Worm (Caenorhabditis elegans): Measurements from ENCODE around the gene hgap-2.

The hgap-2 gene

DNA sequence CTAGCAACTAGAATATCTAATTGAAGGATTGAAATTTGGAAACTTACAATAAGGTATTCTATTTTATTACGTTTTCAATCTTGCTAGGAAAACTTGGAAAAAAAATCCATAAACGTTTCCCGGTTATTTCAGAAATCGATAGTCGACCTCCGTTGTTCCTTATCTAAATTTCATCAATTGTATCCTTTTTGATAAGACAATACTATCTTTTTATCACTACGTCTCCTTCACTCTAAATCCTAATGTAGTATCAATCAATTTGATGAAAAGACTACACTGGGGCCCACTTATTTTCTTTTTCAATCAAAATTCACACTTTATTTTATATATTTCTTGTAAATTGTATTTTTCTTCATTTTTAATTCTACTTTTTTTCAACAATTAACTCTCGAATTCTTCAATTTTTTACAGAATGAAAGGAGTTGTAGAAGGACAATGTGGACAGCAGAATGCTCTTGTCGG is 19.7 kb upstream of the hgap-2 start, which contains the start of gene prx-5:
prx-5 (plus strand) TSS at position 412 of the 462 bp plus-strand sequence.
- no peak for TF ChIP-seq dao-5 (tag; optimal IDR thresholded peaks at IDR 0.05)
- no peak for TF ChIP-seq him-1 (tag; optimal IDR thresholded peaks at IDR 0.05)
- no peak for TF ChIP-seq W03F9.2 (tag; optimal IDR thresholded peaks at IDR 0.05)

DNA sequence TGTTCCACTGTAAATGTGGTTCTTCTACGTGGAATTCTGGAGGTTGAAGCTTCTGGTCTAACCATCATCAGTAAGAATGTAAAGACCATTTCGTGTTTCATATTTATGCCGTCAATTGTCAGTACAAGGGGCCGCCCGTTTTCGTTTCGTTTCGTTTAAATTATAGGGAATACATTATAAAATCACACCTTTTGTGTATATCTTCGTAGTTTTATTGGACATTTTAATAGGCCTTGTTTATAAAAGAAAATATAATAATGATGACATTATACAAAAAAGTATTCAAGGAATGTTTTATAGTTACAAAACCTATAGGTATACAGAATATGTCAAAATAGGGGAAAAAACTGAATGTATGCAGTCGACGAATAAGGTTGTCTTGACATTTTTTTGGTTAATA is 19.0 kb upstream of the hgap-2 start, which contains the start of gene ceh-7:
ceh-7 (minus strand) TSS at position 101 of the 400 bp plus-strand sequence.
- TF ChIP-seq him-1 (tag; optimal IDR thresholded peaks at IDR 0.05) (no peak), W03F9.2 (tag; optimal IDR thresholded peaks at IDR 0.05) (no peak), dao-5 (tag; optimal IDR thresholded peaks at IDR 0.05) (no peak)

DNA sequence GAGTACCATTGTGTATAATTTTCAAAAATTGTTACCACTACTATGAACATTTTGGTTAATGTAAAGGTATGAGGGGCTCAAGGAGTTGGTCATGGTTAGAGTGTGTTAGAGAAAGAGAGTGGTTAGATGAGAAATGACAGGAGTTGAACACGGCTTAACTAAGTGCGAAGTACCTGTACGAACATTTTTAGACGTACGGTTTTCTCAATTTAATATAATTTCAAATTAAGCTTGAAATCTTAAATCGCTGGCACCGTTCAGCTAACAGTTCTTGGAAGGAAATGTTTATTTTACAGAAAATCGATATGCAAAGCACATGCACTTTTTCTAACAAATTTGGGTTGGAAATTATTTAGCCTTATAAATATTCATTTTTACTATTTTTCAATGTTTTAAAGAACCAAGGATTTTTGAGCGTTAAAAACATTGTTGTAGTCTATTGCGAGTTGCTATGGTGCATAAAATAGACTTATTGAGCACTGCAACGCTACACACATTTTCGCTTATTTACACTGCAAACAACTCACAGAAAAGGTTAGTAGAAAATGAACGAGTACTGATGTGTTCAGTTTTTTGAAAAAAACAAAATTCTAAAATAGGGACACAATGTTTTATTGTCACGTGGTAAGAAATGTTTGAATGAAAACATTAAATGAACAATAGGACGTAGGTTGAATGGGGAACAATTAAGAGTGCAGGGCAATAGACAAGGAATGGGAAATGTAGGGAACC is 17.1 kb upstream of the hgap-2 start, which contains the start of gene sphk-1:
sphk-1 (minus strand) TSS at position 51 of the 732 bp plus-strand sequence.
- TF ChIP-seq him-1 (tag; optimal IDR thresholded peaks at IDR 0.05) (no peak), W03F9.2 (tag; optimal IDR thresholded peaks at IDR 0.05) (no peak), dao-5 (tag; optimal IDR thresholded peaks at IDR 0.05) (no peak)

DNA sequence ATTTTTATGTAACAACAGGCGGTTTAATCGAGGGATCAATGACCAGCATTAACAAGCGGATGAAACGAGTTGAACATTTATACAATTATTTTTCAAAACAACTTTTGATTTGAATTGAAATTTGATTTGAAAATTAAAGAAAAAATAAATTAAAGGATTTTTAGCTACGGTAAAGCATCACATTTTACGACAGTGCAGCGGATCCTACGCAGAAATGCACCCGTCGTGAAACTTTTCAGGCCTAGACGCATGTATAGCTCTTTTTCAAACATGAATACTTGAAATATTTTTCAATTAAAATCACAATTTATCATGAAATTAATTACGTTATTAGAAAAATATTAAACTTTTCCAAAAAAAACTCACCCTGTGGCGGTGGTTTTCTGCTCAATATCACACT is 16.3 kb upstream of the hgap-2 start:
- TF ChIP-seq W03F9.2 (tag; optimal IDR thresholded peaks at IDR 0.05), result no peak
- no peak for TF ChIP-seq him-1 (tag; optimal IDR thresholded peaks at IDR 0.05)

DNA sequence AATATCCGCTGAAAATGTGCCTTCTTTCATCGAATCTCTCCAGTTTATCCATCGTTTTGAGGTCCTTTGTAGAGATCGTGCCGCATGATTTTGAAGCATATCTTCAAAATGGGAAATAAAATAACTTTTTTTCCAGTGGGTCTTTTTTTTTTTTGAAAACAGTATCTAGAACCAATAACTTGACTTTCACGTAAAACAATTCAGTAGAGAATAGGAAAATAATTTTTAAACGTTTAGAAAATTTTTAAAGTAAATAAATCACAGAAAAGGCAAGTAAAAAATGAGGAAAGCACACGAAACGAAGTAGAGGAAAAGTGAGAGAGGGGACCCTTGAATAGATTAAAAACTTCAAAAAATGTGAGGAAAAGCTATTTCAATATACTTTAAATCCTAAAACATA is 14.1 kb upstream of the hgap-2 start, which contains the start of gene chdh-1:
chdh-1 (minus strand) TSS at position 101 of the 400 bp plus-strand sequence.
- no peak for TF ChIP-seq him-1 (tag; optimal IDR thresholded peaks at IDR 0.05)
- no peak for TF ChIP-seq dao-5 (tag; optimal IDR thresholded peaks at IDR 0.05)
- TF ChIP-seq W03F9.2 (tag; optimal IDR thresholded peaks at IDR 0.05), result no peak

DNA sequence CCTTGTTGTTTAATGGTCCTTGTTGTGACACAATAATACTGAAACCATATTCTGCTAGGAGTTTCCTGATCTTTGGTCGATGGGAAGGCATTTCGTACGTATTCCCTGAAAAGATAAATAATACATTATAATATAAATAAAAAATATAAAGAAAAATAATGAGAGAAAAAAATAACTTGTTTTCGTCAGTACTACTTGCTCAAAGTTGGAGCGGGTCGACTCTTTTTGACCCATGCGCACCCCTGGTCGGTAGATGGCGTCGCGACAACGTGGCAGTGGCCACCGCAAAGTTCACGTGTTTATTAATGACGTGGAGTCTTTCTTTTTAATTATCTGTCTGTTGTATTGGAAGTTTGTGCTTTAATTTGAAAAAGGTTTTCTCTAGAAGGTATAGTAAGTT is 11.1 kb upstream of the hgap-2 start, which contains the start of gene C34C6.10:
C34C6.10 (minus strand) TSS at position 101 of the 400 bp plus-strand sequence.
- TF ChIP-seq him-1 (tag; optimal IDR thresholded peaks at IDR 0.05) (no peak), dao-5 (tag; optimal IDR thresholded peaks at IDR 0.05) (no peak)

DNA sequence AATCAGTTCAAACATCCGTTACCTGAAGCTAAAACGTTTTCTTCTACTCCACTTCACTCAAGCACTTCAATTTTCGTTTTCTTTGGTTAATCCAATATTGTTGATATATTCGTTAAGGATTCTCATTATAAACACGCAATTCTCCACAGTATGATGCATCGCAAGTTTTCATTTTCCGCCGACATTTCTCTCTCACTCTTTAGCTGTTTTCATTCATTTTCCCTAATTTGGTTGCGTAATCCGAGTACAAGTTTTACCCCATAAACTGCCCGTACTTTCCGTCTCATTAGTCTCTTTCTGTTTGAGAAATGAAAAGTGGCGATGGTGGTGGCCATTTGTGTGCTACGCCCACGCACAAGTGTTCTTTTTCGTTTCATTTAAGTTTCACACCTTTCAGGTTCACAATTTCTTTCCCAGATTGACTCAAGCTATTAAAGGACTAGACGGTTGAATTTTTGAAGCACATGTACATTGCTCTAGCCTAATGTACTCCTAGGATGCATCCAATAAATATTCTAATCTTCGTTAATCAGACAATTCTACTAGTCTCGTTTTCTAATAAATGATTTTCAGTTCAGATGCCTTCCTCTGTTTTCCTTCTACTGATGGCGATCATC is 6.7 kb upstream of the hgap-2 start, which contains the start of gene C34C6.3:
C34C6.3 (plus strand) TSS at position 567 of the 617 bp plus-strand sequence.
- TF ChIP-seq W03F9.2 (tag; optimal IDR thresholded peaks at IDR 0.05) (no peak), dao-5 (tag; optimal IDR thresholded peaks at IDR 0.05) (no peak)

DNA sequence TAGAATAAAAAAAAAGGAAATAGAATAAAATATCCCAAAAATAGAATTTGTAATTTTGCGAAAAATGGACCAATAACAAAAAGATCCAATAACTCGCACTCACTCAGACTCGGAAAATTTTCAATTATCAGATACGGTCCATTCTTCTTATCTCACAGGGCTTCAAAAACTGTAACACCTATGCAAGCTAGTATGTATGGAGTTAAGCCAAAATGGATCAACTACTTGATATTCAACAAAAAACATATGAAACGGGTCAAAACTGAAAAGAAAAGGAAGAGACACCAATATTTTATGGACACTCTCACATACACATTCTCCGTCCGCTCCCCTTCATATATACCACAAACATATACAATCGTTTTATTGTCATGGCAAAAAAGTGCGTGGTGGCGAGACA is 899 bp upstream of the hgap-2 start, which contains the start of gene C34C6.9:
C34C6.9 (plus strand) TSS at position 301 of the 400 bp plus-strand sequence.
- TF ChIP-seq dao-5 (tag; optimal IDR thresholded peaks at IDR 0.05), result no peak
- no peak for TF ChIP-seq W03F9.2 (tag; optimal IDR thresholded peaks at IDR 0.05)
- no peak for TF ChIP-seq him-1 (tag; optimal IDR thresholded peaks at IDR 0.05)

DNA sequence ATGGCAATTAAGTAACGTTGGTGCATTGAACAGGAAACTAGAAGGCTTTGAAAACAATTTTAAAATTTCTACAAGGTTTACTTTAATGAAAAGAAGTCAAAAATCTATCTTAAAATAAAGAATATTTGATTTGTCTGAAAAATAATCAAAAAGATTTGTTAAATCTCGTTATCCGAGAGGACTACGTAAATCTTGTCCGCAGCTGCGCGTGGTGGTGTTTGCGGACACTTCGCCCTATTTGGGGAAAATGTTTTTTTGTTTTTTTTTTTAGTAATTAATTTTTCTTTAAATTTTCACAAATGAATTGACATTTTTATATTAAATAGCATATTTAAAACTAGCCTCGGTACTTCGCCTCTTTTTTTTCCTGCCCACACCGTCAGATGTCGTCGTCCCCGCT is 791 bp downstream of the hgap-2 start:
- TF ChIP-seq W03F9.2 (tag; optimal IDR thresholded peaks at IDR 0.05), result peak; percentile 72
- TF ChIP-seq dao-5 (tag; optimal IDR thresholded peaks at IDR 0.05), result no peak
- peak; percentile 2 for TF ChIP-seq him-1 (tag; optimal IDR thresholded peaks at IDR 0.05)

DNA sequence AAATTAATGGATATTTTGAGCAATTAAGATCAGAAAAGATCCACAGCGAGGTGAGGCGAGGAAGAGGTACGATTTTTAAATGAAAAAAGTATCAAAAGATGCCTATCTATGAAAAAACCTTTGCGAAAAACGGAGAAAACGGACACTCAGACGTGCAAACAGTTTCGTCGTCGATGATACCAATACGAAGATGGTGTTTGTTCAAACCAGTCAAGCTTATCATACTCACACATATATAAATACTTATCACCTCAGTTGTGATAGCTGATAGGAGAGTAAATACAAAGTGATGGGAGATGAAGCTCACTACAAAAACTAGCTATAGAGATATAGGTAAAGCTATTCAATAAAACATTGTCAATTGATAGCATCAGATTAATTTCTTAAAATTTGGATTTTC is 4.9 kb downstream of the hgap-2 start:
- TF ChIP-seq W03F9.2 (tag; optimal IDR thresholded peaks at IDR 0.05) (no peak), him-1 (tag; optimal IDR thresholded peaks at IDR 0.05) (no peak), dao-5 (tag; optimal IDR thresholded peaks at IDR 0.05) (no peak)

DNA sequence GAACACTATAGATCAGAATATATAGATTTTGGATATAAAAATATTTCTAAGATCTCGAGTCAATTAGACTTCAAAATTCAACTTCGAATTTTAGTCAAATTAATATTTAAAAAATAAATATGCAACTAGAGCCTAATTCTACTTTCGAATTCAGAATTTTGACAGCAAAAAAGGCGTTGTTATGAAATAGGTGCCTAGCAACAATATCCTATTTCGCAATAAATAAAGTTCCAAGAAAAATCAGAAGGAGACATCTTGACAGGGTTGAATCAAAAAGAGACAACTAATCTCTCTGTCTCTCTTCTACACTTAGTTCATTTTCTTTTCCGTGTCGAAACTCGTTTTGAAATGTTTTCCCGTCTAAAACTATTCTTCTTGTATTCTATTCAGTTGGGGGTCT is 9.4 kb downstream of the hgap-2 start:
- TF ChIP-seq him-1 (tag; optimal IDR thresholded peaks at IDR 0.05) (no peak), W03F9.2 (tag; optimal IDR thresholded peaks at IDR 0.05) (no peak), dao-5 (tag; optimal IDR thresholded peaks at IDR 0.05) (no peak)

DNA sequence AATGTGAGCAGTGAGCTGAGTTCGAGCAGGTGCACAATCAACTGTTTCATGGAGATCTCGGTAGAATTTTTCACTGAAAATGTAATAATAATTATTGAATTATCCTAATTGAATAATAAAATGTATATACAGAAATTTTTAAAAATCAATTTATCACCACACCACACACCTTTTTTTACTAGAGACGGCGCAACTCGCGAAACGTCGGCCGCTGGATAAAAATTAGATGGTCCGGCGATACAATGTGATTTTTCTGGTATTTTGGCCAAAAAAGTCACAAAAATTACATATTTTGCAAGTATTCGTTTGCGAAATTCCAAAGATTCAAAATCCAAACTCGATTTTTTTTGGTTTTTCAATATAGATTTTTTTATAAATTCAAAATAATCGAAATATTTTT is 13.9 kb downstream of the hgap-2 start:
- TF ChIP-seq W03F9.2 (tag; optimal IDR thresholded peaks at IDR 0.05) (no peak), dao-5 (tag; optimal IDR thresholded peaks at IDR 0.05) (no peak), him-1 (tag; optimal IDR thresholded peaks at IDR 0.05) (no peak)

DNA sequence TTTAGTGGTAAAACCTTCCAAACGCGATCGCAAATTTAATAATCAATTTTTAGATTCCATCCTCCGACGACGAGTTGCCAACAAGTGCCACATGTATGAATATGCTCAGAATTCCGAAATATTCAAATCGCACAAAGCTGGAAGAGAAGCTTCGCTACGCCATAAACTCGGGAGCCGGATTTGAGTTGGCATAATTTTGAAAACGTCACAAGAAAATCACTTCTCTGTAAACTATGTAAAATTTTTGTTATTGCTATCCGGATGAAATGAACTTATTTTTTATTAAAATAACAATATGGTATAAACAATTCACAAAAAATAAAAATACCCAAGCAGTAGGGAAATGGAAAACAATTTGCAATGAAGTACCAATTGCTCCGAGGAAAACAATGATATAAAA is 15.9 kb downstream of the hgap-2 start:
- no peak for TF ChIP-seq dao-5 (tag; optimal IDR thresholded peaks at IDR 0.05)
- no peak for TF ChIP-seq him-1 (tag; optimal IDR thresholded peaks at IDR 0.05)

DNA sequence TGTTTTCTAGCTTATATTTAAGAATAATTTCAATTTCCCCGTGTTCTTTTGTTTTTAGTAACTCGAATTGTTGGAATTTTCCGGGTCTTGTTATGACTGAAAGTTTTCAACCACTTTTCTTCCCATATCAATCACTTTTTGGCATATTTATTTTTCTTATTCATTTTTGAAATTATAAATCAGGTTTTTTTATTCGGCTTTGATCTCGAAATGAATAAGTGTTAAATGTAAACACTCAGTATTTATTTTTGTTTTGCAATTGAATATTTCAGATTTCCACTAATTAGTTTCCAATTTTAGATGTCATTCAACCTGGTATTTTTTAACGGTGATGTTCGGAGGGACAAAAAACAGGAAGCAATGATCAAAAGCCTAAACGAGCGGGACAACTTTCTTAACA is 20.2 kb downstream of the hgap-2 start, which contains the start of gene etc-1:
etc-1 (plus strand) TSS at position 301 of the 400 bp plus-strand sequence.
- TF ChIP-seq him-1 (tag; optimal IDR thresholded peaks at IDR 0.05), result no peak
- TF ChIP-seq dao-5 (tag; optimal IDR thresholded peaks at IDR 0.05), result no peak
- no peak for TF ChIP-seq W03F9.2 (tag; optimal IDR thresholded peaks at IDR 0.05)
